Fruit fly (Drosophila melanogaster): ENCODE results near the gene Nfs1.

Nfs1 gene

DNA sequence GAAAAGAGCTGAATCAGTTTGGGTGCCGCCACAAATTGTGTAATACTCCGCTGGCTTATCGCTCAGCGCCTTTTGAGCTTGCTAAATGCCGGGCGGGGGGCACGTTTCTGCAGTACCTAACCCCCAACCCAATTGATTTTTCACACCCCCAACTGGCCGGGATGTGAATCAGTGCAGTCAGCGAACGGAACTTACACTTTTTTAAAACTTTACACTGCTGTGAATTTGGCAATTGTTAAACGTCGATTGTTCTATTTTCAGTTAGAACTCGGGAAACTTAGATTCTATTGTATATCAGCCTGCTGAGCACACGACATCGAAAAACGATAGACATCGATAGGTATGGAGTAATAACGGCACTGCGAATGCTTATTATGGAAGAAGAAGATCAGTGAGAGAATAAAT lies 38.7 kb downstream of the Nfs1 start, which contains the start of gene Tom70 (continued):
- peak; percentile 21 for TF ChIP-seq Fer1 (GFP tag; optimal IDR thresholded peaks at IDR 0.05)
- TF ChIP-seq unc-4 (GFP tag; IDR thresholded peaks at IDR 0.05; ENCODE audit: partially characterized antibody): peak; percentile 58; the same call in 1 of the 2 replicates
- no peak for TF ChIP-seq CG4730 (GFP tag; IDR thresholded peaks at IDR 0.05)
- no peak for TF ChIP-seq CG7839 (tag; optimal IDR thresholded peaks at IDR 0.05)
- TF ChIP-seq CG2116 (GFP tag; optimal IDR thresholded peaks at IDR 0.05): peak; percentile 43
- TF ChIP-seq chm (GFP tag; IDR thresholded peaks at IDR 0.05): no peak
- no peak for TF ChIP-seq klu (GFP tag; IDR thresholded peaks at IDR 0.05)
- no peak for TF ChIP-seq CG1603 (tag; optimal IDR thresholded peaks at IDR 0.05)
- TF ChIP-seq Scr (GFP tag; IDR thresholded peaks at IDR 0.05; ENCODE audit: partially characterized antibody): peak; percentile 58
- no peak for TF ChIP-seq Aef1 (GFP tag; IDR thresholded peaks at IDR 0.05)
- peak; percentile 17 for TF ChIP-seq Ets97D (GFP tag; optimal IDR thresholded peaks at IDR 0.05)
- TF ChIP-seq CG17385 (GFP tag; optimal IDR thresholded peaks at IDR 0.05): peak; percentile 96
- peak; percentile 36 for TF ChIP-seq Dp (GFP tag; optimal IDR thresholded peaks at IDR 0.05)
- TF ChIP-seq CG10321 (GFP tag; IDR thresholded peaks at IDR 0.05): no peak
- no peak for TF ChIP-seq CG12219 (GFP tag; optimal IDR thresholded peaks at IDR 0.05)
- no peak for TF ChIP-seq HLH54F (GFP tag; optimal IDR thresholded peaks at IDR 0.05)
- TF ChIP-seq HLH4C (GFP tag; IDR thresholded peaks at IDR 0.05; ENCODE audit: partially characterized antibody): peak; percentile 54; the same call in 1 of the 3 replicates
- TF ChIP-seq CG6175 (GFP tag; IDR thresholded peaks at IDR 0.05): no peak
- peak; percentile 63 for TF ChIP-seq pzg (GFP tag; optimal IDR thresholded peaks at IDR 0.05)
- TF ChIP-seq BEAF-32 (GFP tag; optimal IDR thresholded peaks at IDR 0.05): peak; percentile 66
- no peak for TF ChIP-seq ase (GFP tag; IDR thresholded peaks at IDR 0.05)
- TF ChIP-seq Taf1 (GFP tag; IDR thresholded peaks at IDR 0.05): no peak
- TF ChIP-seq Sox100B (GFP tag; optimal IDR thresholded peaks at IDR 0.05): no peak
- TF ChIP-seq bbx (GFP tag; IDR thresholded peaks at IDR 0.05; ENCODE audit: partially characterized antibody): peak; percentile 68
- TF ChIP-seq CG6683 (GFP tag; optimal IDR thresholded peaks at IDR 0.05): no peak
- TF ChIP-seq vnd (GFP tag; IDR thresholded peaks at IDR 0.05; ENCODE audit: partially characterized antibody): peak; percentile 48; the same call in 2 of the 3 replicates
- TF ChIP-seq Sry-β (GFP tag; optimal IDR thresholded peaks at IDR 0.05): peak; percentile 52
- peak; percentile 88 for TF ChIP-seq sug (tag; optimal IDR thresholded peaks at IDR 0.05)
- no peak for TF ChIP-seq lola (GFP tag; optimal IDR thresholded peaks at IDR 0.05)
- no peak for TF ChIP-seq CkIIα-i1 (GFP tag; IDR thresholded peaks at IDR 0.05)
- no peak for TF ChIP-seq maf-S (GFP tag; optimal IDR thresholded peaks at IDR 0.05)
- peak; percentile 76 for TF ChIP-seq MBD-R2 (GFP tag; IDR thresholded peaks at IDR 0.05)
- TF ChIP-seq Med (GFP tag): peak; percentile 25
- TF ChIP-seq Sry-δ (GFP tag; optimal IDR thresholded peaks at IDR 0.05): peak; percentile 58
- no peak for TF ChIP-seq repo (GFP tag; optimal IDR thresholded peaks at IDR 0.05)
- TF ChIP-seq CG30431 (GFP tag; optimal IDR thresholded peaks at IDR 0.05): no peak
- TF ChIP-seq CG4617 (GFP tag; optimal IDR thresholded peaks at IDR 0.05; ENCODE audit: borderline replicate concordance): peak; percentile 57
- TF ChIP-seq knrl (GFP tag; IDR thresholded peaks at IDR 0.05; ENCODE audit: partially characterized antibody): peak; percentile 47; the same call in 1 of the 3 replicates
- no peak for TF ChIP-seq CG7987 (GFP tag; optimal IDR thresholded peaks at IDR 0.05)
- TF ChIP-seq pho (GFP tag; optimal IDR thresholded peaks at IDR 0.05): no peak
- TF ChIP-seq sob (GFP tag; IDR thresholded peaks at IDR 0.05): no peak
- no peak for TF ChIP-seq ranshi (GFP tag; IDR thresholded peaks at IDR 0.05)
- no peak for TF ChIP-seq disco-r (GFP tag; optimal IDR thresholded peaks at IDR 0.05)
- no peak for TF ChIP-seq Hr39 (optimal IDR thresholded peaks at IDR 0.05)
- no peak for TF ChIP-seq hkb (optimal IDR thresholded peaks at IDR 0.05)
- TF ChIP-seq hkb (GFP tag; IDR thresholded peaks at IDR 0.05): no peak
- peak; percentile 16 for TF ChIP-seq CG13624 (GFP tag; optimal IDR thresholded peaks at IDR 0.05)
- peak; percentile 16 for TF ChIP-seq CG14710 (tag; optimal IDR thresholded peaks at IDR 0.05)
- TF ChIP-seq bigmax (GFP tag; optimal IDR thresholded peaks at IDR 0.05): peak; percentile 95
- peak; percentile 72 for TF ChIP-seq YL-1 (GFP tag; optimal IDR thresholded peaks at IDR 0.05)
- TF ChIP-seq nerfin-1 (tag; optimal IDR thresholded peaks at IDR 0.05): peak; percentile 51

All from whole organism, embryonic.